Fruit fly (Drosophila melanogaster): ENCODE data around the gene CG34165.
"Not testable (repeated sequence)": the region's sequence is repeated elsewhere in the genome, so short reads cannot be mapped to it uniquely, and the experiment has no call there.

Gene CG34165

DNA sequence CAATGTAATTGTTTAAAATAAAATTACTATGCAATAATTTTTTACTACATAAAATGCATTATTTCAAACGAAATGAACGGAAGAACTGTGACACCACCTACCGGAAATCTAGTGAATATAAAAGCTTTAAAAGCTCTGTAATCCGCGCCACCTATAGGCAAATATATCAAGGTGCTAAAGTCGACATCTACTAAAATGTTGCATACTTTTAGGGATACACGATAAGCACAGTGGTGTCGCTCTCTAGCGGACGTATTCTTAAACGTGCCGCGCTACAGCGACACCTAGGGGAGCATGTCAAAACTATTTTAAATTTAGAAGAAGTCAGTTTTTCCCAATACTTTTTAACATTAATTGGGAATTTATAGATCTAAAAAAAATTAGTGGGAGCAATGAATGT, 7.4 kb upstream of the CG34165 start:
- no peak for TF ChIP-seq EcR (GFP tag; optimal IDR thresholded peaks at IDR 0.05)
- TF ChIP-seq pan (optimal IDR thresholded peaks at IDR 0.05), result no peak
- TF ChIP-seq usp (GFP tag; optimal IDR thresholded peaks at IDR 0.05), result no peak
- no peak for TF ChIP-seq psq (optimal IDR thresholded peaks at IDR 0.05)
- TF ChIP-seq Dll (optimal IDR thresholded peaks at IDR 0.05), result no peak

dm6 chr2L:14712245-14712644, 1.3 kb upstream of the CG34165 start, which contains the start of gene CG15282:
CG15282 (plus strand) TSS chr2L:14712471.
- TF ChIP-seq CG8478 (optimal IDR thresholded peaks at IDR 0.05), result no peak
- TF ChIP-seq usp (GFP tag; optimal IDR thresholded peaks at IDR 0.05), result no peak
- TF ChIP-seq psq (optimal IDR thresholded peaks at IDR 0.05), result no peak
- TF ChIP-seq Dll (optimal IDR thresholded peaks at IDR 0.05), result no peak
- no peak for TF ChIP-seq pan (optimal IDR thresholded peaks at IDR 0.05)
- no peak for TF ChIP-seq EcR (GFP tag; optimal IDR thresholded peaks at IDR 0.05)

DNA sequence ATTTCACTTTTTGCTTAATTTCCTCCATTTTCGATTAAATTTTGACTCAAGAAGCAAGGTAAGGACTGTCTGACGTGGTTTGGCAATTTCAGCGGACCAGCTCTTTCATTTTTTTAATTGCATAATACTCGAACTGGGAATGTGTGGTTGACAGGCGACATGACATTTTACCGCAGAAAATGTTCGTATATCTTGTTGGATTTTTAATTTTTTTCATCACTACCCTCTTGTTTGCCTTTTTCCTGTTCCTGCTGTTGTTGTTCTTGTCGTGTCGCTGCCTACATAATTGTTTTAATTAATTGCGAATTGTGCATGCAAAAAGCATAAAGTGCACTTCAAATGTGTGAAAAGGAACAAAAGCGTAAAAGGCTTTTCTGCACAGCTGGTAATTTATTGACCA, 16.5 kb downstream of the CG34165 start, which contains the start of gene CG42685:
Gene CG42685, minus strand, starts transcription at position 101 of the 400 bp plus-strand sequence.
- TF ChIP-seq pan (optimal IDR thresholded peaks at IDR 0.05) (no peak), CG8478 (optimal IDR thresholded peaks at IDR 0.05) (no peak), psq (optimal IDR thresholded peaks at IDR 0.05) (no peak), Dll (optimal IDR thresholded peaks at IDR 0.05) (no peak), EcR (GFP tag; optimal IDR thresholded peaks at IDR 0.05) (no peak), usp (GFP tag; optimal IDR thresholded peaks at IDR 0.05) (no peak)

DNA sequence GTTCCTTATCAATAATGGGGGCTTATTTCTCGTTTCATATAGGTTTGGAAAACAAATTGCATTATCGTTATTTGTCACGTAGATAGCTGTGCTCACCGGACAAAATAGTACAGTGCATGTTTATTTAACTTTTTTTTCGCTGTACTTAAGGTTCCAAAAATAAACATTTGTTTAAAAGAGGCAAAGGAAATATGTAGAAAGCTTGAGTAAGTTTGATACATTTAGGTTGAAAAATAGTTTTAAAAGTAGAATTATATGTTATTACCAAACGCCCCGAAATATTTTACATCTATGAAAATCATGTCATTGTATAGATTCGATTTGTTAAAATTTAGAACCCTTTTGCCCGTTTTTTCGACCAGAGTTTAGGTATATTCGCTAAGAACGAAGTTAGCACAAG, 22.0 kb downstream of the CG34165 start, which contains the start of gene CG31835:
Gene CG31835, plus strand, starts transcription at position 301 of the 400 bp plus-strand sequence.
- TF ChIP-seq Dll, pan, CG8478 (optimal IDR thresholded peaks at IDR 0.05): not testable (repeated sequence)

dm6 chr2L:14737669-14738068, 24.1 kb downstream of the CG34165 start, which contains the start of gene CG31775:
CG31775 (minus strand) TSS chr2L:14737769.
- not testable (repeated sequence) for TF ChIP-seq CG8478 (optimal IDR thresholded peaks at IDR 0.05); usp (GFP tag; optimal IDR thresholded peaks at IDR 0.05); pan (optimal IDR thresholded peaks at IDR 0.05)

- TF ChIP-seq psq (optimal IDR thresholded peaks at IDR 0.05); EcR (GFP tag; optimal IDR thresholded peaks at IDR 0.05); usp (GFP tag; optimal IDR thresholded peaks at IDR 0.05): not testable (repeated sequence)
Observed at dm6 chr2L:14739614-14740013, 26.1 kb downstream of the CG34165 start, which contains the start of gene CG42585. CG42585 (plus strand) TSS chr2L:14739914.

- not testable (repeated sequence) for TF ChIP-seq CG8478 (optimal IDR thresholded peaks at IDR 0.05); usp (GFP tag; optimal IDR thresholded peaks at IDR 0.05); Dll (optimal IDR thresholded peaks at IDR 0.05)
Observed at dm6 chr2L:14741740-14742139, 28.2 kb downstream of the CG34165 start, which contains the start of gene CG42586. CG42586 (minus strand) TSS chr2L:14741840.

- not testable (repeated sequence) for TF ChIP-seq pan (optimal IDR thresholded peaks at IDR 0.05); usp (GFP tag; optimal IDR thresholded peaks at IDR 0.05); Dll (optimal IDR thresholded peaks at IDR 0.05)
Observed at dm6 chr2L:14742893-14743292, 29.3 kb downstream of the CG34165 start, which contains the start of gene CG34166. CG34166 (plus strand) TSS chr2L:14743193.

dm6 chr2L:14743337-14743736, 29.8 kb downstream of the CG34165 start:
- TF ChIP-seq psq (optimal IDR thresholded peaks at IDR 0.05) (no peak), pan (optimal IDR thresholded peaks at IDR 0.05) (no peak), EcR (GFP tag; optimal IDR thresholded peaks at IDR 0.05) (no peak), usp (GFP tag; optimal IDR thresholded peaks at IDR 0.05) (no peak), CG8478 (optimal IDR thresholded peaks at IDR 0.05) (no peak), Dll (optimal IDR thresholded peaks at IDR 0.05) (no peak)

DNA sequence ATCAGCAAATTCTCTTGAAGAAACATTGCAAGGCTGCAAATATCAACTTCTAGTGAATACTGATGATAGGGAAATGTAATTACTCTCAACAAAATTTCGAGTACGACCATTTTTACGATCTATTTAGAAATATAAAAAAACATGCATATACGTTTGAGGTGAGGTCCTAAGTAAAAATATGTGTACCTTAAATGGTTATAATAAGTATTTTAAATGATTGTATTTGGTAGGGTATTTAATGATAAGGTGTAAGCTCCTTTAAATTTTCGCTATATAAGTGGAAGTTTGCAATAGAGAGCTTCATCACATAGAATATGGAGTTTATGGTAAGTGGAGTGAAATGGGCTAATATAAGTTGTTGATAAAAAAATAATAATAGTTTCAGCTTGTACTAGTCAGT, 30.6 kb downstream of the CG34165 start, which contains the start of gene CG42681:
Gene CG42681, plus strand, starts transcription at position 301 of the 400 bp plus-strand sequence.
- TF ChIP-seq Dll (optimal IDR thresholded peaks at IDR 0.05) (no peak), EcR (GFP tag; optimal IDR thresholded peaks at IDR 0.05) (no peak), usp (GFP tag; optimal IDR thresholded peaks at IDR 0.05) (no peak), psq (optimal IDR thresholded peaks at IDR 0.05) (no peak), pan (optimal IDR thresholded peaks at IDR 0.05) (no peak), CG8478 (optimal IDR thresholded peaks at IDR 0.05) (no peak)

DNA sequence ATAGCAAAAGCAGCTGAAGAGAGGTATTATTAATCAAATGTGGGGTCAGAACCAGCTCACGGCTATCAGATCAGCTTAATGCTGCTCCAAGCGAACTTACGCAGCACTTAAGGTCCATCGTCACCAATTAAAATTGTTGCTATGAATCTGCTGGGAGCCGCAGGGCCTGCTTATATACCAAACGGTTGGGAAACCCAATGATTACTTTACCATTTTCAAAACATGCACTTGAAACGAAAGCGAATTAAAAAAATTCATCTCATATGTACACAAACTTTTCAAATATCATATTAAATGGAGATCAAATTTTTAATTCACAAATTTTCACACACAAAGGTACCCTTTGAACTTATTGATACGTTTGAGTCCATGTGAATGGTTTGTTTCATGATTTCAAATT, 31.5 kb downstream of the CG34165 start, which contains the start of gene CG42587:
Gene CG42587, minus strand, starts transcription at position 143 of the 400 bp plus-strand sequence.
- TF ChIP-seq Dll (optimal IDR thresholded peaks at IDR 0.05), result no peak
- TF ChIP-seq CG8478 (optimal IDR thresholded peaks at IDR 0.05), result no peak
- no peak for TF ChIP-seq usp (GFP tag; optimal IDR thresholded peaks at IDR 0.05)
- TF ChIP-seq EcR (GFP tag; optimal IDR thresholded peaks at IDR 0.05), result no peak
- TF ChIP-seq psq (optimal IDR thresholded peaks at IDR 0.05), result no peak
- TF ChIP-seq pan (optimal IDR thresholded peaks at IDR 0.05), result no peak

dm6 chr2L:14746068-14746467, 32.5 kb downstream of the CG34165 start:
- no peak for TF ChIP-seq psq (optimal IDR thresholded peaks at IDR 0.05)

- TF ChIP-seq usp (GFP tag; optimal IDR thresholded peaks at IDR 0.05) (no peak), pan (optimal IDR thresholded peaks at IDR 0.05) (no peak), CG8478 (optimal IDR thresholded peaks at IDR 0.05) (no peak), EcR (GFP tag; optimal IDR thresholded peaks at IDR 0.05) (no peak), psq (optimal IDR thresholded peaks at IDR 0.05) (no peak), Dll (optimal IDR thresholded peaks at IDR 0.05) (no peak)
Observed at dm6 chr2L:14760467-14760866, 46.9 kb downstream of the CG34165 start, which contains the start of gene CG4691. CG4691 (plus strand) TSS chr2L:14760767.

Data from whole organism.